Worm (Caenorhabditis elegans) whole organism, L3 larva: ENCODE data around the gene BE0003N10.1.

ENCODE experiments used
- R02D3.7 ChIP-seq: fragments of 150-350 bp; optimal IDR thresholded peaks from 2 replicates; lab custom pipeline; 2014; ENCODE audit warnings: missing biosample characterization, missing genetic modification characterization
- ZK546.5 ChIP-seq: sonication (generic microtip); optimal IDR thresholded peaks from 2 replicates; lab custom pipeline; 2017; ENCODE audit warnings: missing biosample characterization, missing genetic modification characterization
- ceh-28 ChIP-seq: fragments of 150-350 bp; optimal IDR thresholded peaks from 2 replicates; lab custom pipeline; 2014; ENCODE audit warnings: missing biosample characterization, missing genetic modification reagents, missing genetic modification characterization
- ceh-82 ChIP-seq: fragments of 150-350 bp; optimal IDR thresholded peaks from 2 replicates; lab custom pipeline; 2014; ENCODE audit warnings: missing biosample characterization, missing genetic modification characterization
- ceh-9 ChIP-seq: sonication (generic microtip); optimal IDR thresholded peaks from 2 replicates; lab custom pipeline; 2018; ENCODE audit warnings: missing biosample characterization, missing genetic modification characterization
- daf-12 ChIP-seq: fragments of 150-350 bp; optimal IDR thresholded peaks from 2 replicates; lab custom pipeline; 2014; ENCODE audit warnings: missing biosample characterization, missing genetic modification reagents, missing genetic modification characterization
- elt-3 ChIP-seq, 3 experiments: fragments of 150-350 bp in 1 of 3; sonication (generic microtip) in 2 of 3; optimal IDR thresholded peaks; 2 replicates in 2 of 3; 4 replicates in 1 of 3; lab custom pipeline; 2014 to 2017; ENCODE audit warnings: missing biosample characterization in 3 of 3, missing genetic modification characterization in 3 of 3
- eor-1 ChIP-seq, 2 experiments: fragments of 150-350 bp; optimal IDR thresholded peaks; 2 replicates each; lab custom pipeline; 2014 to 2018; ENCODE audit warnings: missing biosample characterization in 2 of 2, missing genetic modification characterization in 2 of 2
- fkh-10 ChIP-seq: sonication (generic microtip); optimal IDR thresholded peaks from 2 replicates; lab custom pipeline; 2017; ENCODE audit warnings: missing biosample characterization, missing genetic modification reagents, missing genetic modification characterization
- fkh-2 ChIP-seq: fragments of 150-350 bp; optimal IDR thresholded peaks from 2 replicates; lab custom pipeline; 2014; ENCODE audit warnings: missing biosample characterization, missing genetic modification reagents, missing genetic modification characterization
- fos-1 ChIP-seq: fragments of 150-350 bp; optimal IDR thresholded peaks from 2 replicates; lab custom pipeline; 2014; ENCODE audit warnings: missing biosample characterization, missing genetic modification characterization
- hmg-11 ChIP-seq: sonication (generic microtip); optimal IDR thresholded peaks from 2 replicates; lab custom pipeline; 2016; ENCODE audit warnings: missing genetic modification characterization, missing compliant biosample characterization
- jun-1 ChIP-seq: fragments of 150-350 bp; optimal IDR thresholded peaks from 2 replicates; lab custom pipeline; 2014; ENCODE audit warnings: missing biosample characterization, missing genetic modification reagents, missing genetic modification characterization
- lsy-12 ChIP-seq: sonication (generic microtip); optimal IDR thresholded peaks from 2 replicates; lab custom pipeline; 2016; ENCODE audit warnings: mild to moderate bottlenecking, missing genetic modification characterization, missing compliant biosample characterization
- mdl-1 ChIP-seq: fragments of 150-350 bp; optimal IDR thresholded peaks from 2 replicates; lab custom pipeline; 2014; ENCODE audit warnings: missing biosample characterization, missing genetic modification characterization
- mml-1 ChIP-seq: fragments of 150-350 bp; sonication (generic microtip); optimal IDR thresholded peaks from 3 replicates; lab custom pipeline; 2014; ENCODE audit warnings: missing biosample characterization, missing genetic modification characterization
- nfya-1 ChIP-seq: sonication (generic microtip); optimal IDR thresholded peaks from 2 replicates; lab custom pipeline; 2017; ENCODE audit warnings: missing genetic modification characterization, mild to moderate bottlenecking, missing compliant biosample characterization, antibody characterized with exemption, moderate library complexity; ENCODE audit not compliant: insufficient read depth
- nhr-11 ChIP-seq: fragments of 150-350 bp; optimal IDR thresholded peaks from 2 replicates; lab custom pipeline; 2014; ENCODE audit warnings: missing biosample characterization, missing genetic modification characterization
- nhr-12 ChIP-seq: fragments of 150-350 bp; optimal IDR thresholded peaks from 2 replicates; lab custom pipeline; 2014; ENCODE audit warnings: missing biosample characterization, missing genetic modification characterization
- nhr-23 ChIP-seq: fragments of 150-350 bp; optimal IDR thresholded peaks from 2 replicates; lab custom pipeline; 2014; ENCODE audit warnings: missing biosample characterization, missing genetic modification reagents, missing genetic modification characterization
- nhr-25 ChIP-seq: sonication (generic microtip); optimal IDR thresholded peaks from 2 replicates; lab custom pipeline; 2017; ENCODE audit warnings: missing biosample characterization, missing genetic modification characterization
- nhr-28 ChIP-seq: fragments of 150-350 bp; optimal IDR thresholded peaks from 2 replicates; lab custom pipeline; 2014; ENCODE audit warnings: missing biosample characterization, missing genetic modification characterization
- nhr-67 ChIP-seq: fragments of 150-350 bp; optimal IDR thresholded peaks from 2 replicates; lab custom pipeline; 2014; ENCODE audit warnings: missing biosample characterization, missing genetic modification characterization
- nhr-76 ChIP-seq: fragments of 150-350 bp; sonication (generic microtip); optimal IDR thresholded peaks from 5 replicates; lab custom pipeline; 2014; ENCODE audit warnings: missing biosample characterization, missing genetic modification characterization
- nhr-77 ChIP-seq: fragments of 150-350 bp; optimal IDR thresholded peaks from 2 replicates; lab custom pipeline; 2014; ENCODE audit warnings: missing biosample characterization, missing genetic modification characterization
- pha-4 ChIP-seq: fragments of 150-350 bp; optimal IDR thresholded peaks from 2 replicates; lab custom pipeline; 2014; ENCODE audit warnings: missing biosample characterization, missing genetic modification reagents, missing genetic modification characterization
- skn-1 ChIP-seq: fragments of 150-350 bp; optimal IDR thresholded peaks from 2 replicates; lab custom pipeline; 2014; ENCODE audit warnings: missing biosample characterization, missing genetic modification characterization
- snpc-4 ChIP-seq: fragments of 150-350 bp; optimal IDR thresholded peaks from 2 replicates; lab custom pipeline; 2014; ENCODE audit warnings: missing biosample characterization, missing genetic modification characterization
- tbx-2 ChIP-seq: sonication (generic microtip); optimal IDR thresholded peaks from 2 replicates; lab custom pipeline; 2016; ENCODE audit warnings: mild to moderate bottlenecking, missing genetic modification characterization, missing compliant biosample characterization
- unc-39 ChIP-seq: sonication (generic microtip); optimal IDR thresholded peaks from 4 replicates; lab custom pipeline; 2017; ENCODE audit warnings: missing biosample characterization, missing genetic modification characterization
- unc-62 ChIP-seq: fragments of 150-350 bp; sonication (generic microtip); optimal IDR thresholded peaks from 4 replicates; lab custom pipeline; 2014; ENCODE audit warnings: missing biosample characterization, missing genetic modification reagents, missing genetic modification characterization
- zag-1 ChIP-seq: fragments of 150-350 bp; optimal IDR thresholded peaks from 2 replicates; lab custom pipeline; 2014; ENCODE audit warnings: missing biosample characterization, missing genetic modification characterization
- ztf-11 ChIP-seq: fragments of 150-350 bp; optimal IDR thresholded peaks from 2 replicates; lab custom pipeline; 2014; ENCODE audit warnings: missing biosample characterization, missing genetic modification characterization

Gene BE0003N10.1

DNA sequence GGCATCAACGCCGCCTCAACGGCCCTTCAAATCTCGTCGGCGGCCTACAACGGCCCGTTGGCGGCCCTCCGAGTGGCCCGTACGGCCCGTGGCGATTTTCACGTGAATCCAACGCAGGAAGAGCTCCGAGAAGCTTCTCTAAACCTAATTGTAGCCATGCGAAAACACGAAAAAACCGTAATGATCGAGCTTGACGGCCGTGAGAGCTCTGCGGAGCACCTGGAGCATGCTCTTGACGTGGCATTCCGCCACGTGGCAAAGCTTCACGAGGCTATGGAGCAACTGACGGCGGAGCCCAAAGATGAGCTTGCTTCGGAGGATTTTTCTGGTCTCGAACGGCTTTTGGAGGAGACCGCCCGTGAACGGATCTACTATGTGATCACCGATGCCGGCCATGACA lies 2.8 kb downstream of the BE0003N10.1 start:
- TF ChIP-seq nhr-11 (tag; lab: Kevin White, UChicago) (no peak), pha-4 (tag; lab: Kevin White, UChicago) (no peak), ceh-82 (no peak), eor-1 (tag; optimal IDR thresholded peaks at IDR 0.05; lab: Kevin White, UChicago) (no peak), unc-62 (GFP tag; lab: Kevin White, UChicago) (no peak), hmg-11 (tag; lab: Kevin White, UChicago) (no peak), ceh-9 (tag; lab: Kevin White, UChicago) (no peak), daf-12 (tag; lab: Kevin White, UChicago) (no peak)

DNA sequence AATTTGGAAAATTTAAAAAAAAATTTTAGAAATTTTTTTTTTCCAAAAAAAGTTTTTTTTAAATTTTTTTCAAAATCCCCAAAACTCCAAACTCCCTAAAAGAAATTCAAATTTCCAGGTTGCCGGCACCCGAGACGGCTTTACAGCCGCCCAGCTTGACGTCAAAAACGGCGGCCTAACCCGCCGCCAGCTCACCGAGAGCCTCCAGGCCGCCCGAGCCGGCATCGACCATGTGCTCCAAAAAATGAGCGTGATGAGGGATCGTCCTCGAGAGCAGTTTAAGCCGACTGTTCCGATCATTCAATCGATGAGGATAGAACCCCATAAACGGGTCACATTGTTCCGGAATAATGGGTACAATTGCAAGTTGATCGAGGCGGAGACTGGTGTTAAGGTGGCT lies 6.5 kb downstream of the BE0003N10.1 start:
- TF ChIP-seq skn-1 (tag; lab: Kevin White, UChicago) (no peak), fkh-2 (no peak), elt-3 (tag; optimal IDR thresholded peaks at IDR 0.05; lab: Kevin White, UChicago) (no peak), ztf-11 (tag; lab: Kevin White, UChicago) (no peak), nhr-77 (tag; lab: Kevin White, UChicago) (no peak), fos-1 (tag; lab: Kevin White, UChicago) (no peak), pha-4 (tag; lab: Kevin White, UChicago) (no peak), daf-12 (tag; lab: Kevin White, UChicago) (no peak), mdl-1 (tag; lab: Kevin White, UChicago) (no peak), snpc-4 (tag; lab: Kevin White, UChicago) (no peak), ceh-9 (tag; lab: Kevin White, UChicago) (no peak)

DNA sequence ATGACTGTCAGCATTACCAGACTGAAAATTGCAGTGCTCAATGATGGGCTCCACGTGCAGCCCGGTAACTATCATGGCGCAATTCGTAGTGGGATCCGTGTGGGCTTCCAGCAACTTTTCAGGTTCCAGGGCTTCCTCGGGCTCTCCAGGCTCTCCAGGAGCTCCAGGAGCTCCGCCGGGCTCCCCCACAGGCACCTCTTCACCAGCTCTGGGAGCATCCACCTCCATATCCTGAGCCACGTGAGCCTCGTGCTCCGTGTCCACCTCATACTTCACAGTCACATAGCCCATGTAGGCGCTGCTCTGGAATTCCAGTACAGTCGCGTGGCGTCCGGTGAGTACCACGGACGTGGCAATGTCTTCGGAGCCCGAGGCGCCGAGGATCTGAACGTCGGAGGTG lies 14.6 kb downstream of the BE0003N10.1 start:
- no peak for TF ChIP-seq nhr-28 (tag; lab: Kevin White, UChicago)
- no peak for TF ChIP-seq zag-1 (tag; lab: Kevin White, UChicago)

DNA sequence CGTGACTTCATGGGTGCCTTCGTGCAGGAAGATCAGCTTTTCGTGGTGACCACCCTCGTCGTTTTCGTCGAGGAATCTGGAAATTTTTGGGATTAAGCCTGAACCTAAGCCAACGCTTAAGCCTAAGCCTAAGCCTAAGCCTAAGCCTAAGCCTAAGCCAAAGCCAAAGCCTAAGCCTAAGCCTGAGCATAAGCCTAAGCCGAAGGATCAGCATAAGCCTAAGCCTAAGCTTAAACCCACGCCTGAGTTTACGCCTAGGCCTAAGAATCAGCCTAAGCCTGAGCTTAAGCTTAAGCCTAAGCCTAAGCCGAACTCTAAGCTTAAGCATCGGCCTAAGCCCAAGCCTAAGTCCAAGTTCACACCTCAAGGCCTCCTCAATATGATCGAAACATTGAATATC lies 15.0 kb downstream of the BE0003N10.1 start:
- TF ChIP-seq fkh-2: no peak
- no peak for TF ChIP-seq fkh-10 (GFP tag; lab: Kevin White, UChicago)
- no peak for TF ChIP-seq ceh-9 (tag; lab: Kevin White, UChicago)
- no peak for TF ChIP-seq fos-1 (tag; lab: Kevin White, UChicago)
- no peak for TF ChIP-seq nhr-76 (tag; lab: Kevin White, UChicago)
- TF ChIP-seq skn-1 (tag; lab: Kevin White, UChicago): no peak
- TF ChIP-seq lsy-12 (tag; lab: Kevin White, UChicago): no peak
- TF ChIP-seq nhr-77 (tag; lab: Kevin White, UChicago): no peak
- TF ChIP-seq nhr-12 (tag; lab: Kevin White, UChicago): no peak
- TF ChIP-seq R02D3.7 (tag; lab: Kevin White, UChicago): no peak
- no peak for TF ChIP-seq nhr-67 (tag; lab: Kevin White, UChicago)
- no peak for TF ChIP-seq jun-1 (tag; lab: Kevin White, UChicago)
- no peak for TF ChIP-seq nfya-1
- TF ChIP-seq ZK546.5 (tag; lab: Kevin White, UChicago): no peak
- no peak for TF ChIP-seq mml-1 (tag; lab: Kevin White, UChicago)
- no peak for TF ChIP-seq elt-3 (tag; optimal IDR thresholded peaks at IDR 0.05; lab: Kevin White, UChicago)
- no peak for TF ChIP-seq zag-1 (tag; lab: Kevin White, UChicago)
- no peak for TF ChIP-seq ceh-28
- TF ChIP-seq tbx-2 (tag; lab: Kevin White, UChicago): no peak

DNA sequence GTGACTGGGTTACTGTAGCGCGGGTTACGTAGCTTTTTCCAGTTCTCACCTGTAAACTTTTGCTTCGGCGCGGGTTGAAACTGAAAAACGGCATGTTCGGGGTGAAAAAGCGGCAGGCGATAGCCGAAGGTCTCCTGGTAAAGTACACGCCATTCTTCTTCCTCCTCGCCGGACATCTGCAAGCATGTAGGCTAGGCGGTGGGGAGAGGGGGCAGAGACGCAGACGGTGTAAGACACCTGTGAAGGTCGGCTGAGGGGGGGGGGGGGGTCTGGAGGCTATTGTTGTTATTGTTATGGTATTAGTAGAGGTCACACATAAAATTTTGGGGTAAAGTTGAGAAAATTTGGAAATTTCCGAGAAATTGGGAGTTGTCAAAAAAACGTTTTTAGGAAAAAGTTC lies 15.8 kb downstream of the BE0003N10.1 start, which contains the start of gene fbxo-11.2:
Gene fbxo-11.2 (minus strand): TSS at position 176 of the 400 bp plus-strand sequence.
- TF ChIP-seq nhr-23 (tag; lab: Kevin White, UChicago) (peak; percentile 6), fkh-10 (GFP tag; lab: Kevin White, UChicago) (no peak), nhr-25 (tag; lab: Kevin White, UChicago) (peak; percentile 67), nhr-12 (tag; lab: Kevin White, UChicago) (no peak), eor-1 (tag; optimal IDR thresholded peaks at IDR 0.05; lab: Kevin White, UChicago) (no peak), hmg-11 (tag; lab: Kevin White, UChicago) (peak; percentile 49), nhr-67 (tag; lab: Kevin White, UChicago) (no peak), unc-39 (no peak)
